Fruit fly (Drosophila melanogaster): ENCODE data around the gene CG9593.

Gene CG9593

dm6 chr3R:15834375-15835031, 32.4 kb downstream of the CG9593 start, which contains the start of the genes CG43317 and Arpc3A:
CG43317 (minus strand) TSS chr3R:15834425.
Arpc3A (plus strand) TSS chr3R:15834648.
- TF ChIP-seq Dll (optimal IDR thresholded peaks at IDR 0.05) (no peak), pan (optimal IDR thresholded peaks at IDR 0.05) (no peak), usp (GFP tag; optimal IDR thresholded peaks at IDR 0.05) (no peak), CG8478 (optimal IDR thresholded peaks at IDR 0.05) (no peak), EcR (GFP tag; optimal IDR thresholded peaks at IDR 0.05) (no peak), psq (optimal IDR thresholded peaks at IDR 0.05) (no peak)

dm6 chr3R:15836864-15837824, 35.1 kb downstream of the CG9593 start, which contains the start of the genes ND-23 and spn-E:
ND-23 (minus strand) TSS chr3R:15837117.
spn-E (plus strand) TSS chr3R:15837419.
- no peak for TF ChIP-seq usp (GFP tag; optimal IDR thresholded peaks at IDR 0.05)
- TF ChIP-seq CG8478 (optimal IDR thresholded peaks at IDR 0.05) = no peak
- no peak for TF ChIP-seq EcR (GFP tag; optimal IDR thresholded peaks at IDR 0.05)
- TF ChIP-seq psq (optimal IDR thresholded peaks at IDR 0.05) = no peak
- TF ChIP-seq Dll (optimal IDR thresholded peaks at IDR 0.05) = no peak
- no peak for TF ChIP-seq pan (optimal IDR thresholded peaks at IDR 0.05)

- no peak for TF ChIP-seq psq (optimal IDR thresholded peaks at IDR 0.05)
- no peak for TF ChIP-seq CG8478 (optimal IDR thresholded peaks at IDR 0.05)
- no peak for TF ChIP-seq Dll (optimal IDR thresholded peaks at IDR 0.05)
- TF ChIP-seq EcR (GFP tag; optimal IDR thresholded peaks at IDR 0.05) = no peak
- no peak for TF ChIP-seq pan (optimal IDR thresholded peaks at IDR 0.05)
- no peak for TF ChIP-seq usp (GFP tag; optimal IDR thresholded peaks at IDR 0.05)
Observed at dm6 chr3R:15839294-15839693, 37.2 kb downstream of the CG9593 start, which contains the start of gene Pbp45. Pbp45 (minus strand) TSS chr3R:15839515.

dm6 chr3R:15846234-15846633, 44.2 kb downstream of the CG9593 start, which contains the start of gene CG4546:
CG4546 (plus strand) TSS chr3R:15846534.
- TF ChIP-seq CG8478 (optimal IDR thresholded peaks at IDR 0.05) (no peak), pan (optimal IDR thresholded peaks at IDR 0.05) (no peak), usp (GFP tag; optimal IDR thresholded peaks at IDR 0.05) (no peak)

- TF ChIP-seq CG8478 (optimal IDR thresholded peaks at IDR 0.05) = no peak
- TF ChIP-seq pan (optimal IDR thresholded peaks at IDR 0.05) = no peak
- TF ChIP-seq usp (GFP tag; optimal IDR thresholded peaks at IDR 0.05) = no peak
- TF ChIP-seq EcR (GFP tag; optimal IDR thresholded peaks at IDR 0.05) = no peak
Observed at dm6 chr3R:15851912-15852311, 49.8 kb downstream of the CG9593 start.
